Worm (Caenorhabditis elegans): ENCODE measurements around the gene cutl-17.

Gene cutl-17

DNA sequence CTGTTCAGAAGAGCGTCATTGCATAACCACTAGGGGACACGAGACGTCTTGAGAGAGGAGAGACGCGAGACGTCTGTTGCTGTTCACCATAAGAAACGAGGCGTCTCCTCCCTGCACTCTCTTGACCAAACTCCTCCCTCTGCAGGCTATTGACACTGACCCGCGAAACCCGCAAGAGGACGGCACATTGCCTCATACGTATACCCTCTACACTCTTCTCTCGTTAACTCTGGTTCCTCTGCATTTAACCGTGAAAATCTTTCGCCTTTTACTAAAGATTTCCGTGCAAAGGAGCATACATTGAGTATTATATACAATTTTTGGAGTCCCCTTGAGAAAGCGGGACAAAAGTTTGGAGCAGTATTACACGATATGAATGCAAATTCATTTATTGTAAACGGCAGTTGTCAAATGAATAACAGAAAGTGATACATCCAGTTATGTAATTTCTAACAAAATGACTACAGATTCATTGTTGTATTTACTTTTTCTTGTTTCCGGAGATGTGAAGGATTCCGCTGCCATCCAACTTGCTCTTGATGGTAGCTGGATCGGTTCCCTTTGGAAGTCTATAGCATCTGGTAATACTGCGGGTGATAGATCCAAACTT is 12.8 kb downstream of the cutl-17 start (continued):
- TF ChIP-seq ekl-4 (GFP tag; IDR thresholded peaks at IDR 0.05): peak; percentile 91
- peak; percentile 84 for TF ChIP-seq attf-5 (GFP tag; optimal IDR thresholded peaks at IDR 0.05)
- TF ChIP-seq bed-2 (GFP tag; IDR thresholded peaks at IDR 0.05): 0 out of 2 replicates have a peak, but pooled peaks have one; percentile 11
- TF ChIP-seq madf-10 (tag; optimal IDR thresholded peaks at IDR 0.05): peak; percentile 84
- no peak for TF ChIP-seq pha-4 (tag; optimal IDR thresholded peaks at IDR 0.05)
- TF ChIP-seq C06A6.2 (GFP tag; conservative IDR thresholded peaks at IDR 0.05): peak; percentile 60; the same call in 1 of the 2 replicates
- TF ChIP-seq lsl-1 (GFP tag; optimal IDR thresholded peaks at IDR 0.05): peak; percentile 74
- no peak for TF ChIP-seq F39B2.1 (GFP tag; IDR thresholded peaks at IDR 0.05)
- TF ChIP-seq K11D2.4 (GFP tag; IDR thresholded peaks at IDR 0.05): peak; percentile 75
- TF ChIP-seq xnd-1 (tag; optimal IDR thresholded peaks at IDR 0.05): peak; percentile 32
- peak; percentile 31 for TF ChIP-seq hrde-1 (tag; optimal IDR thresholded peaks at IDR 0.05; ENCODE audit: borderline replicate concordance)
- no peak for TF ChIP-seq hlh-26 (GFP tag; conservative IDR thresholded peaks at IDR 0.05)
- TF ChIP-seq attf-3 (GFP tag; conservative IDR thresholded peaks at IDR 0.05): peak; percentile 77
- TF ChIP-seq akir-1 (GFP tag; optimal IDR thresholded peaks at IDR 0.05): no peak
- TF ChIP-seq rec-8 (tag; optimal IDR thresholded peaks at IDR 0.05): no peak
- peak; percentile 73 for TF ChIP-seq die-1 (tag; optimal IDR thresholded peaks at IDR 0.05)
- peak; percentile 74; the same call in 1 of the 2 replicates for TF ChIP-seq Y53F4B.3 (GFP tag; IDR thresholded peaks at IDR 0.05)
- peak; percentile 62 for TF ChIP-seq chd-7 (tag; optimal IDR thresholded peaks at IDR 0.05)
- peak; percentile 94 for TF ChIP-seq nfyb-1 (GFP tag; IDR thresholded peaks at IDR 0.05)
- peak; percentile 76 for TF ChIP-seq lir-1 (GFP tag; conservative IDR thresholded peaks at IDR 0.05)
- peak; percentile 95 for TF ChIP-seq snpc-3.4 (tag; optimal IDR thresholded peaks at IDR 0.05)
- peak; percentile 67 for TF ChIP-seq gei-17 (GFP tag; optimal IDR thresholded peaks at IDR 0.05)
- TF ChIP-seq repo-1 (tag; optimal IDR thresholded peaks at IDR 0.05): peak; percentile 88
- peak; percentile 83 for TF ChIP-seq lin-54 (GFP tag; optimal IDR thresholded peaks at IDR 0.05)
- TF ChIP-seq ceh-91 (GFP tag; IDR thresholded peaks at IDR 0.05): peak; percentile 53
- TF ChIP-seq ceh-79 (tag; optimal IDR thresholded peaks at IDR 0.05): no peak
- no peak for TF ChIP-seq hlh-12 (tag; optimal IDR thresholded peaks at IDR 0.05)
- TF ChIP-seq zfh-2 (GFP tag; conservative IDR thresholded peaks at IDR 0.05): no peak
- TF ChIP-seq aptf-3 (GFP tag; IDR thresholded peaks at IDR 0.05): no peak
- peak; percentile 92 for TF ChIP-seq hmg-1.2 (GFP tag; IDR thresholded peaks at IDR 0.05)

DNA sequence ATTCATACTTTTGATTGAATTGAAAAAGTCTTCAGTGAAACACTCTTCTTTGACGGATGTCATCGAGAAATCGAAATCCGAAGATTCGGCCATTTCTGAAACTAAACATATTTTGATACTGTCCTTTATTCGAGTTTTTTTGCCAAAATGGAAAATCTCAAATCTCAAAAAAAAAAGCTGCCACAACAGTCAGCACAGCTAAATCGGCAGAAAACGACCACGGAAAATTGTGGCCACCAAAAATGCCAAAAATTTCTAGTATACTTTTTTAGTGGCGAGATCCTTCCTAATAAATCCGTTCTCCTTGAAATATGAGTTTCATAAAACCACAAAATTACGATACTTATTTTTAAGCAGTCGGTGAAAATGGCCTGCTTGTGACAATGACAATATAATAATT is 13.4 kb downstream of the cutl-17 start, which contains the start of gene F38E11.9:
F38E11.9 (minus strand) TSS at position 101 of the 400 bp plus-strand sequence.
- TF ChIP-seq ztf-28 (GFP tag; IDR thresholded peaks at IDR 0.05) (no peak), ztf-22 (GFP tag; optimal IDR thresholded peaks at IDR 0.05) (no peak), K12H6.12 (tag; optimal IDR thresholded peaks at IDR 0.05) (no peak), snpc-4 (GFP tag; optimal IDR thresholded peaks at IDR 0.05) (no peak), snpc-4 (tag; optimal IDR thresholded peaks at IDR 0.05) (no peak), C06A6.2 (GFP tag; conservative IDR thresholded peaks at IDR 0.05) (no peak), dox-1 (GFP tag; IDR thresholded peaks at IDR 0.05) (no peak), tbx-9 (tag; optimal IDR thresholded peaks at IDR 0.05; ENCODE audit: borderline replicate concordance) (no peak), B0019.2 (GFP tag; conservative IDR thresholded peaks at IDR 0.05) (no peak)
